Worm (Caenorhabditis elegans): ENCODE measurements around the gene vkmt-1.

vkmt-1 gene

DNA sequence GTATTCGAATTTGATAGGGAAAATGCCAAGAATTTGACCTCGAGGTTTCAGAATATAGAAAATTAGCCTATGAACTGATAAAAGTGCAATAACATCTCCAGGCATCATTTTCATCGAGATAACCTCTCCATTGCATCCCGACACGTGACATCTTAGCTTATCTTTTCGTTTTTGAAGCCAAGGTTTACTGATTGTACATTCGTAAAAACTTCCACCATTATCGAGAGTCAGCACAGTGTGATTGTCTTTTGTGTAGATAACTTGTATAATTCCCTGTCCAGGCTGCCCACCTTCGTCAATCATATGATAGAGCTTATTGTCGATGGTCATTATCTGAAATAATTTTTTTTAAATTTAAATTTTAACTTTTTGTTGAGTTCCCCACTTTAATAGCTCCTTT lies 4.2 kb upstream of the vkmt-1 start:
- no peak for TF ChIP-seq aly-2 (tag; optimal IDR thresholded peaks at IDR 0.05)
- TF ChIP-seq elt-1 (tag; optimal IDR thresholded peaks at IDR 0.05): no peak
- TF ChIP-seq ztf-11 (tag; optimal IDR thresholded peaks at IDR 0.05): no peak
- no peak for TF ChIP-seq elt-3 (tag; optimal IDR thresholded peaks at IDR 0.05)
- peak; percentile 5 for TF ChIP-seq gmeb-1 (tag; optimal IDR thresholded peaks at IDR 0.05)
- TF ChIP-seq Y55F3AM.14 (GFP tag; optimal IDR thresholded peaks at IDR 0.05): no peak
- no peak for TF ChIP-seq ZK546.5 (tag; optimal IDR thresholded peaks at IDR 0.05)
- TF ChIP-seq nhr-11 (tag; optimal IDR thresholded peaks at IDR 0.05): no peak
- TF ChIP-seq nhr-129 (tag; optimal IDR thresholded peaks at IDR 0.05): peak; percentile 22
- no peak for TF ChIP-seq nhr-10 (tag; optimal IDR thresholded peaks at IDR 0.05)
- TF ChIP-seq alr-1 (tag; optimal IDR thresholded peaks at IDR 0.05): no peak
- no peak for TF ChIP-seq fos-1 (tag; optimal IDR thresholded peaks at IDR 0.05)
- no peak for TF ChIP-seq nhr-6 (tag; optimal IDR thresholded peaks at IDR 0.05)
- no peak for TF ChIP-seq unc-39 (tag; optimal IDR thresholded peaks at IDR 0.05)
- TF ChIP-seq ztf-1 (GFP tag; conservative IDR thresholded peaks at IDR 0.05): no peak

DNA sequence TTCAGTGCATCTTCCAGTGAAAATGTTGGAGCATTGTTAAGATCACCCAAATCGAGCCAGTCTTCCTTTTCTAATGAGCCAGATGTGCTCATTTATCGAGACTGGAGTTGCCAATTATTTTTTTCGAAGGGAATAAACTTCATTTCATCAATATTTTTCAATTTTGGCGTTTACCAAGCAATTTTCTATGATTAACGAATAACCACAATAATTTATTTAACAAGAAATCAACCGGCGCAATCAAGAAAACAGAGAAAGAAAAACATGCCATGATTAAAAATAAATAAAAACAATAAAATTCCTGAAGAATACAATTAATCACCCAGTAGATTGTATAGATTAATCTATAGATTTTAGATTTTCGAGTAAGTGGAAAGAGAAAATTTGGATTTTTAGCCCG lies 2.6 kb upstream of the vkmt-1 start, which contains the start of gene vps-8:
vps-8 (minus strand) TSS at position 101 of the 400 bp plus-strand sequence.
- TF ChIP-seq ceh-16 (tag; optimal IDR thresholded peaks at IDR 0.05) (no peak), nhr-6 (tag; optimal IDR thresholded peaks at IDR 0.05) (no peak), lin-11 (tag; optimal IDR thresholded peaks at IDR 0.05) (no peak), R02D3.7 (tag; optimal IDR thresholded peaks at IDR 0.05) (no peak), ZK546.5 (tag; optimal IDR thresholded peaks at IDR 0.05) (no peak), fos-1 (tag; optimal IDR thresholded peaks at IDR 0.05) (no peak), elt-3 (tag; optimal IDR thresholded peaks at IDR 0.05) (no peak), alr-1 (tag; optimal IDR thresholded peaks at IDR 0.05) (no peak), lin-39 (tag; optimal IDR thresholded peaks at IDR 0.05) (no peak), nhr-12 (tag; optimal IDR thresholded peaks at IDR 0.05) (no peak), nhr-21 (tag; optimal IDR thresholded peaks at IDR 0.05) (no peak), mdl-1 (tag; optimal IDR thresholded peaks at IDR 0.05) (no peak), ztf-11 (tag; optimal IDR thresholded peaks at IDR 0.05) (no peak), unc-55 (GFP tag; optimal IDR thresholded peaks at IDR 0.05) (no peak), zag-1 (tag; optimal IDR thresholded peaks at IDR 0.05) (no peak)

- TF ChIP-seq nhr-129 (tag; optimal IDR thresholded peaks at IDR 0.05) (peak; percentile 20), nhr-12 (tag; optimal IDR thresholded peaks at IDR 0.05) (no peak)
These were observed 815 bp downstream of the vkmt-1 start, which contains the start of gene ltah-1.1 for ce11 chrIV:12279340-12279739. Gene ltah-1.1 (plus strand): TSS chrIV:12279622.

DNA sequence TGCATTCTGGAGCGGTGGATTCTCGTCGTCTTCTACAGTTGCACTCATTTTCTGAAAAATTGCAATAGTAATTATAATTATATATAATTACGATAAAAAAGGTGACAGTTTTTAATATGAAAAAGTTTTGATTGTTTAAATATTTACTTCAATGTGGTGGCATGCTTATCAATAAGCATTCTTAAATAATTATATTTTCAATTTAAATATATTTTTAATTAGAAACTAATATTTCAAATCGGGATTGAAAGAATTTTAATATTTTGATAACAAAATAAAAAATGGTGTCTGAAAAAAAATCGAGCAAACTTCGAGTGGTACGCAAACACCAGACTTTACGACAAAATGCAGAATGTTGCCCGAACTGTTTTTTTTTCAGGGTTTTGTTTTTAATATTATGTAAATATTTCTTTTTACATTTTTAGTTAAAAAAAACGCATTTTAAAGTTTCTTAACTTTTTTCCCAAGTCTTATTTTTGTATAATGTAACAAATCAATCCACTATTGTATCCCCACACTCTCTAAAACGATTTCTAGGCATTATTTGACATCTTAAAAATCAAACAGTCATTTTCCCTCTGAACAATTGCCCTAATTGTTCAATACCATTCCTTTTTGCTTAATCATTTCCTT lies 3.7 kb downstream of the vkmt-1 start, which contains the start of the genes C42C1.12 and C42C1.19:
C42C1.12 (minus strand) TSS at position 51 of the 633 bp plus-strand sequence.
C42C1.19 (plus strand) TSS at position 583 of the 633 bp plus-strand sequence.
- peak; percentile 6 to 64 for TF ChIP-seq lsy-2 (tag; optimal IDR thresholded peaks at IDR 0.05)
- no peak for TF ChIP-seq peb-1 (tag; optimal IDR thresholded peaks at IDR 0.05)
- TF ChIP-seq ztf-1 (GFP tag; conservative IDR thresholded peaks at IDR 0.05): no peak
- no peak for TF ChIP-seq nhr-6 (tag; optimal IDR thresholded peaks at IDR 0.05)
- TF ChIP-seq fos-1 (tag; optimal IDR thresholded peaks at IDR 0.05): no peak
- no peak for TF ChIP-seq Y55F3AM.14 (GFP tag; optimal IDR thresholded peaks at IDR 0.05)
- no peak for TF ChIP-seq nhr-237 (tag; optimal IDR thresholded peaks at IDR 0.05)
- TF ChIP-seq C34F6.9 (tag; optimal IDR thresholded peaks at IDR 0.05): peak; percentile 56
- TF ChIP-seq alr-1 (tag; optimal IDR thresholded peaks at IDR 0.05): no peak
- no peak for TF ChIP-seq sem-4 (tag; optimal IDR thresholded peaks at IDR 0.05)
- TF ChIP-seq ztf-4 (tag; optimal IDR thresholded peaks at IDR 0.05): no peak
- TF ChIP-seq lin-39 (tag; optimal IDR thresholded peaks at IDR 0.05): no peak
- TF ChIP-seq sma-9 (GFP tag; optimal IDR thresholded peaks at IDR 0.05): no peak
- no peak for TF ChIP-seq sma-9 (tag; optimal IDR thresholded peaks at IDR 0.05)
- no peak for TF ChIP-seq lin-11 (tag; optimal IDR thresholded peaks at IDR 0.05)
- TF ChIP-seq snpc-4 (tag; optimal IDR thresholded peaks at IDR 0.05): no peak

DNA sequence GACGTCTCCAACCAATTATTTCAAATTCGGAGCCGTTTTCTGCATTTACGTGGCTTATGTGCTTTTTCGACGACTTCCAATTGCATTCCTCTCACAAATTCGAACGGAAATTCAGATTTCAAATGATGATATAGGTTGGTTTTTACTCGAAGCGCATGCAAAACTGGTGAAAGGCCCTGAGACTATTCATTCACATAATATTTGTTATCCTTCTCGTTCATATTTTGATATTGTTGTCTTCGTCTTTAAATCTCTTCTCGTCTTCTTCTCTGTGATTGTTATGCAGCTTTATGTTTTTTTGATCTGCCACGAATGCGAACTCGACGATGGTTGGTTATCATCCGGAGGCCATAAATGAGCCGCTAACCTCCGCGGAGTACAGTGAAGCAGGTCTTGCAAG lies 4.3 kb downstream of the vkmt-1 start, which contains the start of gene hpo-12:
hpo-12 (plus strand) TSS at position 301 of the 400 bp plus-strand sequence.
- TF ChIP-seq nhr-21 (tag; optimal IDR thresholded peaks at IDR 0.05) (no peak), lsy-2 (tag; optimal IDR thresholded peaks at IDR 0.05) (no peak), dmd-4 (tag; optimal IDR thresholded peaks at IDR 0.05) (no peak), egl-27 (tag; optimal IDR thresholded peaks at IDR 0.05) (no peak), nhr-129 (tag; optimal IDR thresholded peaks at IDR 0.05) (peak; percentile 10)
